Worm (Caenorhabditis elegans): ENCODE results near the gene F59B10.4.

F59B10.4 gene

DNA sequence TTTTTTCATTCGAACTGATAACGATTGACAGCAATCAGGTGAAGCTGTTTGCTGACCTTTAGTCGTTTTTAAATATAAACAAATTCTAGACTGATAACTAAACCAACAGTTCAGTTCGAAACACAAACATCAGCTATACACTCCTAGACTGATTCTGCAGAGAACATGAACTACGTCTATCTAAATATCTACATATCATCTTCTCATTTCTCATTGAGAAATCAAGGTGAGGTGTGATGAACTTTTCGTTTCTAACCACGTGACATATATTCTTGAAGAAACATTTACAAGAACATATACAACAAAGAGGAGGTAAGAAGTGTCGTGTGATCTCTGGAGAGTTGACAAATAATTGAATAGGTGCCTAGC is 38.3 kb upstream of the F59B10.4 start (continued):
- peak; percentile 78 for TF ChIP-seq snu-23 (GFP tag; optimal IDR thresholded peaks at IDR 0.05)

DNA sequence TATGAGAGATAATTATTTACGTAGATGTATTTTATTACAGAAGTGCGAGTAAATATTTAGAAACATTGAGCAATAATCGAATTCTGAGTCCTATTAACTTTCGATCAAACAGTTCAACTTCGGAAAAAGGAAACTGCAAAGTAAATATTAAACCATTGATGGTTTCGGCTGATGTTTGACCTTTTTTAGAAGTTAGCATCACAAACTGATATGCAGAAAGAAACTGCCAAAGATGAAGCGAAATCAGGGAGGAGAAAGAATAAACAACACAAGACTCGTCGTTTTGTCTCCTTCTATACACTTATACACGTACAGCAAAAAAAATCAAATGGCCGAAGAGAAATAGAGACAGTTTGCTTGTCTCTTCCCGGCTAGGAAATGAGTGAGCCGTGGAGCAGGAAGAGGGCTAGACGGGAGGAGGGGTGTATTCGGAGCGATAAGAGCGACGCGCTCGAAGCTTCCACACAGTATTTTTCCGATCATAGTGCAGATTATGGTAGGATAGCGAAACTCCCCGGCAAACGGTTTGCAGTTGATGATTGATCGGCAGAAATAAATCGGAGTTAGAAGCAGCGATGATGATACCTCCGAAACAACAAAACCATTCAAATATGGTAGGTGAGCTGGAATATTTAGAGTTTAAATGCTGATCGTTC is 37.8 kb upstream of the F59B10.4 start:
- TF ChIP-seq efl-1 (optimal IDR thresholded peaks at IDR 0.05) (peak in 1 of 2 experiments; percentile 5), efl-1 (GFP tag; optimal IDR thresholded peaks at IDR 0.05 in 1 of 2) (peak in 1 of 2 experiments; percentile 91), unc-62 (GFP tag; optimal IDR thresholded peaks at IDR 0.05) (no peak), ceh-63 (GFP tag; optimal IDR thresholded peaks at IDR 0.05) (no peak), dpl-1 (GFP tag; optimal IDR thresholded peaks at IDR 0.05) (no peak), lsy-2 (tag; optimal IDR thresholded peaks at IDR 0.05) (peak in 1 of 2 experiments; percentile 27), C04F5.9 (tag; optimal IDR thresholded peaks at IDR 0.05) (no peak), mep-1 (tag; optimal IDR thresholded peaks at IDR 0.05) (no peak), vab-15 (tag; optimal IDR thresholded peaks at IDR 0.05) (no peak), mdl-1 (tag; optimal IDR thresholded peaks at IDR 0.05) (no peak), jun-1 (tag; optimal IDR thresholded peaks at IDR 0.05) (peak; percentile 12), xbp-1 (tag; optimal IDR thresholded peaks at IDR 0.05) (no peak), ceh-90 (tag; optimal IDR thresholded peaks at IDR 0.05) (no peak), lir-3 (tag; optimal IDR thresholded peaks at IDR 0.05; ENCODE audit: poor library complexity) (no peak), ama-1 (optimal IDR thresholded peaks at IDR 0.05) (no peak), lin-39 (tag; optimal IDR thresholded peaks at IDR 0.05) (no peak), rnt-1 (tag; optimal IDR thresholded peaks at IDR 0.05) (peak; percentile 22)

DNA sequence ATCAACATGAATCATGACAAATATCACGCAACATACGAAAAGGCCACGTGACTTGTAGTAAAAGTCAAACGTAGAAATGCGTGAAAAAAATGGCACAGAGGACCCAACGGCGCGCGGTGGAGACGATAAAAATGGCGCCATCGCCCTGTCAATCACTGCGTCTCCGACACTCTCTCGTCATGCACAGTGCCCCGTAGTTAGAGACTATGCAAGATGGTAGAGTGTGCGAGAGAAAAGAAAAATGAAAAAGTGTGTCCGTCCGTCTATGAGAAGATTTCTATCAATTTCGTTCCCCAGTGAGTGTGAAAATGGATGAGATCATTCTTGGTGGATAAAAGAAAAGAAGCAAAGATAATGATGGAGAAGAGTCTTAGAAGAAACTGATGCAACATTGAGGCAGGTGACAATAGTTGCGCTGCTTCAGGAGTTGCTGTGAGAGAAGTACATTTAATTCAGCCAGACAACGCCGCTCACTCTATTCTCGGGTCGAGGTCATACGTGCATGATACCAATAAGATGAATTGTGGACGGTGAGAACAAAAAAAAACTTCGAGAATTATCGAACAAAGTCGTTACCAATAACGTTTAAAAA is 36.7 kb upstream of the F59B10.4 start:
- TF ChIP-seq zag-1 (tag; optimal IDR thresholded peaks at IDR 0.05): no peak
- peak; percentile 27; the same call in 1 of the 2 replicates for TF ChIP-seq ceh-88 (GFP tag; IDR thresholded peaks at IDR 0.05)
- peak; percentile 89 for TF ChIP-seq lin-14 (GFP tag; optimal IDR thresholded peaks at IDR 0.05)
- TF ChIP-seq irx-1 (tag; optimal IDR thresholded peaks at IDR 0.05): peak; percentile 18
- TF ChIP-seq snu-23 (GFP tag; optimal IDR thresholded peaks at IDR 0.05): peak; percentile 80
- TF ChIP-seq C04F5.9 (tag; optimal IDR thresholded peaks at IDR 0.05): no peak
- peak; percentile 97 for TF ChIP-seq nhr-85 (tag)
- peak; percentile 69 for TF ChIP-seq rnt-1 (tag; optimal IDR thresholded peaks at IDR 0.05)
- peak; percentile 40 to 56 for TF ChIP-seq efl-1 (optimal IDR thresholded peaks at IDR 0.05)
- TF ChIP-seq efl-1 (GFP tag; optimal IDR thresholded peaks at IDR 0.05 in 1 of 2): peak in 1 of 2 experiments; percentile 93
- TF ChIP-seq unc-130 (tag; optimal IDR thresholded peaks at IDR 0.05): peak; percentile 65
- TF ChIP-seq elt-3 (tag; optimal IDR thresholded peaks at IDR 0.05): peak in 2 of 6 experiments; percentile 37 to 61
- TF ChIP-seq nhr-20 (tag; optimal IDR thresholded peaks at IDR 0.05): peak; percentile 80
- TF ChIP-seq nhr-12 (tag; optimal IDR thresholded peaks at IDR 0.05): no peak
- no peak for TF ChIP-seq Y116A8C.19 (tag; optimal IDR thresholded peaks at IDR 0.05; ENCODE audit: borderline replicate concordance)
- TF ChIP-seq ztf-4 (tag; optimal IDR thresholded peaks at IDR 0.05): peak; percentile 73
- TF ChIP-seq swsn-7 (tag; optimal IDR thresholded peaks at IDR 0.05): peak; percentile 62
- TF ChIP-seq lin-13 (GFP tag; optimal IDR thresholded peaks at IDR 0.05): peak; percentile 45
- peak; percentile 5 for TF ChIP-seq F16B12.6 (tag; optimal IDR thresholded peaks at IDR 0.05)
- peak; percentile 84 for TF ChIP-seq nhr-90 (tag; optimal IDR thresholded peaks at IDR 0.05; ENCODE audit: poor library complexity)
- TF ChIP-seq blmp-1 (tag; optimal IDR thresholded peaks at IDR 0.05): peak; percentile 85
- peak; percentile 25 to 73 for TF ChIP-seq lin-35 (GFP tag; optimal IDR thresholded peaks at IDR 0.05)
- peak in 1 of 2 experiments; percentile 61 for TF ChIP-seq mdl-1 (tag; optimal IDR thresholded peaks at IDR 0.05)
- peak; percentile 37 for TF ChIP-seq dsc-1 (tag; optimal IDR thresholded peaks at IDR 0.05)
- peak; percentile 64 for TF ChIP-seq nhr-47 (tag; optimal IDR thresholded peaks at IDR 0.05)
- no peak for TF ChIP-seq fos-1 (tag; optimal IDR thresholded peaks at IDR 0.05)
- TF ChIP-seq mep-1 (tag; optimal IDR thresholded peaks at IDR 0.05): peak; percentile 81
- no peak for TF ChIP-seq nhr-237 (tag; optimal IDR thresholded peaks at IDR 0.05)
- TF ChIP-seq nhr-71 (tag; optimal IDR thresholded peaks at IDR 0.05): peak; percentile 92
- peak; percentile 16 to 47 (median 18) for TF ChIP-seq dpl-1 (GFP tag; optimal IDR thresholded peaks at IDR 0.05)
- TF ChIP-seq lir-3 (tag; optimal IDR thresholded peaks at IDR 0.05; ENCODE audit: poor library complexity): peak; percentile 46
- peak; percentile 61 for TF ChIP-seq elt-2 (tag; optimal IDR thresholded peaks at IDR 0.05)
- TF ChIP-seq egl-13 (tag; optimal IDR thresholded peaks at IDR 0.05): no peak
- TF ChIP-seq nhr-77 (tag; optimal IDR thresholded peaks at IDR 0.05): peak; percentile 11
- TF ChIP-seq nhr-19 (GFP tag; conservative IDR thresholded peaks at IDR 0.05): peak; percentile 67
- TF ChIP-seq mab-9 (GFP tag; IDR thresholded peaks at IDR 0.05): no peak
- peak in 1 of 2 experiments; percentile 60 for TF ChIP-seq egl-27 (tag; optimal IDR thresholded peaks at IDR 0.05)

Data from whole organism, L1 larva.